Fruit fly (Drosophila melanogaster) whole organism, embryonic: ENCODE measurements around the gene CG5023.
A peak's percentile ranks its signal among the peaks of the same experiment; 100 is the strongest.

ENCODE experiments used
- Blimp-1 ChIP-seq: fragments of 200-800 bp; sonication (Bioruptor generic); optimal IDR thresholded peaks from 3 replicates; lab custom pipeline; 2018; ENCODE audit warnings: missing biosample characterization, missing genetic modification characterization, mild to moderate bottlenecking, moderate library complexity, missing genetic modification reagents
- CG10366 ChIP-seq: fragments of 200-800 bp; sonication (Bioruptor generic); IDR thresholded peaks from 2 replicates; pipeline ENCODE4 v1.3.6; 2022; ENCODE audit warnings: missing biosample characterization, missing genetic modification characterization
- CG10543 ChIP-seq: fragments of 200-800 bp; sonication (Bioruptor generic); optimal IDR thresholded peaks from 3 replicates; lab custom pipeline; 2017; ENCODE audit warnings: missing biosample characterization, mild to moderate bottlenecking, missing genetic modification characterization, moderate library complexity
- CG12104 ChIP-seq: fragments of 200-800 bp; sonication (Bioruptor generic); optimal IDR thresholded peaks from 3 replicates; lab custom pipeline; 2016; ENCODE audit warnings: missing biosample characterization, missing genetic modification characterization
- CG12391 ChIP-seq: fragments of 200-800 bp; sonication (Bioruptor generic); optimal IDR thresholded peaks from 3 replicates; lab custom pipeline; 2018; ENCODE audit warnings: missing biosample characterization, mild to moderate bottlenecking, missing genetic modification characterization, moderate library complexity
- CG14441 ChIP-seq: fragments of 200-800 bp; sonication (Bioruptor generic); IDR thresholded peaks from 2 replicates; pipeline ENCODE4 v1.3.6; 2022; ENCODE audit warnings: missing biosample characterization, missing genetic modification characterization
- CG15601 ChIP-seq: fragments of 200-800 bp; sonication (Bioruptor generic); optimal IDR thresholded peaks from 3 replicates; lab custom pipeline; 2019; ENCODE audit warnings: missing biosample characterization, mild to moderate bottlenecking, missing genetic modification characterization, moderate library complexity
- CG1647 ChIP-seq: fragments of 200-800 bp; sonication (Bioruptor generic); optimal IDR thresholded peaks from 3 replicates; lab custom pipeline; 2016; ENCODE audit warnings: missing biosample characterization, missing genetic modification characterization
- CG17912 ChIP-seq: fragments of 200-800 bp; sonication (Bioruptor generic); optimal IDR thresholded peaks from 2 replicates; lab custom pipeline; 2018; ENCODE audit warnings: missing biosample characterization, mild to moderate bottlenecking, missing genetic modification characterization
- CG2199 ChIP-seq: fragments of 200-800 bp; sonication (Bioruptor generic); IDR thresholded peaks from 3 replicates; pipeline ENCODE4 v1.3.6; 2022; ENCODE audit warnings: missing biosample characterization, missing genetic modification characterization
- CG2889 ChIP-seq: fragments of 200-800 bp; sonication (Bioruptor generic); IDR thresholded peaks from 3 replicates; pipeline ENCODE4 v1.3.6; 2022; ENCODE audit warnings: missing biosample characterization, missing genetic modification characterization
- CG31224 ChIP-seq: fragments of 200-800 bp; sonication (Bioruptor generic); IDR thresholded peaks from 2 replicates; pipeline ENCODE4 v1.3.6; 2022; ENCODE audit warnings: missing biosample characterization, missing genetic modification characterization
- CG32532 ChIP-seq: fragments of 200-800 bp; sonication (Bioruptor generic); IDR thresholded peaks from 2 replicates; pipeline ENCODE4 v1.3.6; 2022; ENCODE audit warnings: missing biosample characterization, missing genetic modification characterization
- CG32772 ChIP-seq: fragments of 200-800 bp; sonication (Bioruptor generic); IDR thresholded peaks from 2 replicates; pipeline ENCODE4 v1.3.6; 2022; ENCODE audit warnings: missing biosample characterization, missing genetic modification characterization
- CG6254 ChIP-seq: fragments of 200-800 bp; sonication (Bioruptor generic); optimal IDR thresholded peaks from 3 replicates; lab custom pipeline; 2017; ENCODE audit warnings: mild to moderate bottlenecking, missing biosample characterization, missing genetic modification reagents, missing genetic modification characterization
- CG8478 ChIP-seq: fragments of >200 bp; optimal IDR thresholded peaks from 2 replicates; lab custom pipeline; 2018
- CG9609 ChIP-seq: fragments of 200-800 bp; sonication (Bioruptor generic); optimal IDR thresholded peaks from 3 replicates; lab custom pipeline; 2016; ENCODE audit warnings: missing biosample characterization, missing genetic modification characterization
- CG9932 ChIP-seq: fragments of 200-800 bp; sonication (Bioruptor generic); IDR thresholded peaks from 2 replicates; pipeline ENCODE4 v1.3.6; 2022; ENCODE audit warnings: missing biosample characterization, missing genetic modification characterization
- D ChIP-seq, 2 experiments: fragments of 200-800 bp in 1 of 2; fragments of >200 bp in 1 of 2; sonication (Bioruptor generic) in 1 of 2; optimal IDR thresholded peaks; 2 replicates in 1 of 2; 3 replicates in 1 of 2; lab custom pipeline; 2017; ENCODE audit warnings: mild to moderate bottlenecking in 1 of 2, missing biosample characterization in 1 of 2, missing genetic modification characterization in 1 of 2, missing genetic modification reagents in 1 of 2
- Doc2 ChIP-seq: fragments of 200-800 bp; sonication (Bioruptor generic); IDR thresholded peaks from 2 replicates; pipeline ENCODE4 v1.3.6; 2022; ENCODE audit warnings: missing biosample characterization, missing genetic modification characterization
- Dp ChIP-seq: fragments of 200-800 bp; sonication (Bioruptor generic); optimal IDR thresholded peaks from 2 replicates; lab custom pipeline; 2018; ENCODE audit warnings: missing biosample characterization, mild to moderate bottlenecking, missing genetic modification characterization, moderate library complexity
- Dref ChIP-seq: fragments of 200-800 bp; sonication (Bioruptor generic); IDR thresholded peaks from 2 replicates; pipeline ENCODE4 v1.3.6; 2022; ENCODE audit warnings: missing biosample characterization, missing genetic modification characterization
- E2f2 ChIP-seq: fragments of 200-800 bp; sonication (Bioruptor generic); IDR thresholded peaks from 2 replicates; pipeline ENCODE4 v1.3.6; 2022; ENCODE audit warnings: missing biosample characterization, missing genetic modification characterization
- Hr78 ChIP-seq, 2 experiments: fragments of 200-800 bp in 1 of 2; fragments of >200 bp in 1 of 2; sonication (Bioruptor generic) in 1 of 2; optimal IDR thresholded peaks; 2 replicates each; lab custom pipeline; 2017 to 2019; ENCODE audit warnings: missing biosample characterization in 2 of 2, missing genetic modification characterization in 2 of 2, mild to moderate bottlenecking in 1 of 2, moderate library complexity in 1 of 2
- Jarid2 ChIP-seq: fragments of 200-800 bp; sonication (Bioruptor generic); optimal IDR thresholded peaks from 3 replicates; lab custom pipeline; 2017; ENCODE audit warnings: mild to moderate bottlenecking, missing biosample characterization, missing genetic modification reagents, missing genetic modification characterization
- Scr ChIP-seq: fragments of 200-800 bp; sonication (Bioruptor generic); IDR thresholded peaks from 2 replicates; pipeline ENCODE4 v1.3.6; 2022; ENCODE audit warnings: missing biosample characterization, missing genetic modification characterization; ENCODE audit not compliant: partially characterized antibody
- Sin3A ChIP-seq: fragments of >200 bp; optimal IDR thresholded peaks from 2 replicates; lab custom pipeline; 2018
- Sox102F ChIP-seq: fragments of 200-800 bp; sonication (Bioruptor generic); optimal IDR thresholded peaks from 2 replicates; lab custom pipeline; 2018; ENCODE audit warnings: missing biosample characterization, mild to moderate bottlenecking, missing genetic modification characterization, moderate library complexity
- Spps ChIP-seq: fragments of 200-800 bp; sonication (Bioruptor generic); optimal IDR thresholded peaks from 2 replicates; lab custom pipeline; 2018; ENCODE audit warnings: missing biosample characterization, mild to moderate bottlenecking, missing genetic modification characterization
- Sry-β ChIP-seq: fragments of 200-800 bp; sonication (Bioruptor generic); optimal IDR thresholded peaks from 2 replicates; lab custom pipeline; 2018; ENCODE audit warnings: missing biosample characterization, mild to moderate bottlenecking, missing genetic modification characterization, moderate library complexity
- Trl ChIP-seq, 3 experiments: fragments of >200 bp in 2 of 3; fragments of 200-800 bp in 1 of 3; sonication (Bioruptor generic) in 1 of 3; optimal IDR thresholded peaks; 2 replicates in 1 of 3; 3 replicates in 2 of 3; lab custom pipeline; 2016 to 2017; ENCODE audit warnings: missing biosample characterization in 1 of 3, missing genetic modification characterization in 1 of 3
- bsh ChIP-seq, 2 experiments: fragments of 200-800 bp; sonication (Bioruptor generic); optimal IDR thresholded peaks; 2 replicates each; lab custom pipeline; 2017 to 2018; ENCODE audit warnings: mild to moderate bottlenecking in 2 of 2, missing biosample characterization in 2 of 2, missing genetic modification characterization in 2 of 2, moderate library complexity in 1 of 2
- cas ChIP-seq: fragments of 200-800 bp; sonication (Bioruptor generic); IDR thresholded peaks from 2 replicates; pipeline ENCODE4 v1.3.6; 2022; ENCODE audit warnings: missing biosample characterization, missing genetic modification characterization
- chif ChIP-seq, 2 experiments: fragments of 200-800 bp; sonication (Bioruptor generic); optimal IDR thresholded peaks; 3 replicates each; lab custom pipeline; 2016; ENCODE audit warnings: missing biosample characterization in 2 of 2, missing genetic modification characterization in 2 of 2
- chn ChIP-seq: fragments of 200-800 bp; sonication (Bioruptor generic); optimal IDR thresholded peaks from 2 replicates; lab custom pipeline; 2016; ENCODE audit warnings: missing biosample characterization, missing genetic modification characterization
- croc ChIP-seq: fragments of 200-800 bp; sonication (Bioruptor generic); conservative IDR thresholded peaks from 3 replicates; pipeline ENCODE4 v1.3.6; 2022; ENCODE audit warnings: missing biosample characterization, missing genetic modification characterization
- crol ChIP-seq: fragments of 200-800 bp; sonication (Bioruptor generic); IDR thresholded peaks from 2 replicates; pipeline ENCODE4 v1.3.6; 2022; ENCODE audit warnings: missing biosample characterization, missing genetic modification characterization
- crp ChIP-seq, 2 experiments: fragments of 200-800 bp; sonication (Bioruptor generic); optimal IDR thresholded peaks; 2 replicates in 1 of 2; 3 replicates in 1 of 2; lab custom pipeline; 2017; ENCODE audit warnings: missing biosample characterization in 2 of 2, missing genetic modification characterization in 2 of 2, mild to moderate bottlenecking in 1 of 2, moderate library complexity in 1 of 2
- cwo ChIP-seq: fragments of 200-800 bp; sonication (Bioruptor generic); optimal IDR thresholded peaks from 3 replicates; lab custom pipeline; 2017; ENCODE audit warnings: missing biosample characterization, missing genetic modification characterization, mild to moderate bottlenecking, moderate library complexity, missing genetic modification reagents
- grau ChIP-seq: fragments of 200-800 bp; optimal IDR thresholded peaks from 3 replicates; lab custom pipeline; 2019; ENCODE audit warnings: missing biosample characterization, mild to moderate bottlenecking, missing genetic modification characterization, moderate library complexity
- h ChIP-seq: fragments of >200 bp; optimal IDR thresholded peaks from 2 replicates; lab custom pipeline; 2017
- jigr1 ChIP-seq: fragments of 200-800 bp; sonication (Bioruptor generic); IDR thresholded peaks from 3 replicates; pipeline ENCODE4 v1.3.6; 2022; ENCODE audit warnings: missing biosample characterization, missing genetic modification characterization
- jing ChIP-seq: fragments of 200-800 bp; sonication (Bioruptor generic); optimal IDR thresholded peaks from 2 replicates; lab custom pipeline; 2018; ENCODE audit warnings: missing biosample characterization, mild to moderate bottlenecking, missing genetic modification characterization
- row ChIP-seq: fragments of 200-800 bp; sonication (Bioruptor generic); IDR thresholded peaks from 3 replicates; pipeline ENCODE4 v1.3.6; 2022; ENCODE audit warnings: missing biosample characterization, missing genetic modification characterization
- sens ChIP-seq: fragments of 200-800 bp; sonication (Bioruptor generic); peaks from one replicate; lab custom pipeline; 2016; ENCODE audit warnings: missing biosample characterization, missing genetic modification characterization
- sna ChIP-seq: fragments of 200-800 bp; sonication (Bioruptor generic); IDR thresholded peaks from 2 replicates; pipeline ENCODE4 v1.3.6; 2022; ENCODE audit warnings: missing biosample characterization, missing genetic modification characterization; ENCODE audit not compliant: partially characterized antibody
- trem ChIP-seq: fragments of 200-800 bp; optimal IDR thresholded peaks from 3 replicates; lab custom pipeline; 2019; ENCODE audit warnings: missing biosample characterization, mild to moderate bottlenecking, missing genetic modification characterization, moderate library complexity
- twi ChIP-seq: fragments of 200-800 bp; optimal IDR thresholded peaks from 2 replicates; lab custom pipeline; 2019; ENCODE audit warnings: missing biosample characterization, mild to moderate bottlenecking, missing genetic modification characterization, moderate library complexity
- unc-4 ChIP-seq: fragments of 200-800 bp; sonication (Bioruptor generic); IDR thresholded peaks from 2 replicates; pipeline ENCODE4 v1.3.6; 2022; ENCODE audit warnings: missing biosample characterization, missing genetic modification characterization; ENCODE audit not compliant: partially characterized antibody
- vvl ChIP-seq: fragments of 200-800 bp; sonication (Bioruptor generic); IDR thresholded peaks from 2 replicates; pipeline ENCODE4 v1.3.6; 2022; ENCODE audit warnings: missing biosample characterization, missing genetic modification characterization
- wdn ChIP-seq: fragments of 200-800 bp; sonication (Bioruptor generic); IDR thresholded peaks from 2 replicates; pipeline ENCODE4 v1.3.6; 2022; ENCODE audit warnings: missing biosample characterization, missing genetic modification characterization

CG5023 gene

DNA sequence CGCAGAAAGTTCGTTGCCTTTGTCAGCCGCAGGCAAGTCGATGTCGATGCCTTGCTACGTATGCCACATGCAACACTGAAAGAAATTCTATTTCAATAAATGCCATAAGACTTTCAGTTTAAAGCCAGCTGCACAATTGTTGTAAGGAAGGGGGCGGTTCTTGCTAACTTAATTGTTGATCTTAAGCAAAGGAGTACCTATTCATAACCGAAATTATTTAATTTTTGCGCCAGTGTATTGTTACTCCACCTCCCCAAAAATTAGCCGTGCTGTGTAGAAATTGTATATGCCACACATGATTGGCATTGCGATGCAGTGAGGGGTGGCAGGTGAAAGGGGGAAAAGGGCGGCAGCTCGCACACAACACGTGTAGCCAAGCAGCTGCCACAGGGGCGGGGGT is 15.8 kb downstream of the CG5023 start (continued):
- TF ChIP-seq CG6254 (GFP tag; lab: Kevin White, UChicago) (no peak), jigr1 (GFP tag; lab: Robert Waterston, UW) (0 out of 3 replicates have a peak, but pooled peaks have one; percentile 14), Scr (GFP tag; lab: Robert Waterston, UW) (no peak), Blimp-1 (GFP tag; lab: Kevin White, UChicago) (no peak), bsh (GFP tag; optimal IDR thresholded peaks at IDR 0.05; lab: Kevin White, UChicago) (no peak), croc (GFP tag; lab: Robert Waterston, UW) (no peak), Sox102F (GFP tag; lab: Kevin White, UChicago) (peak; percentile 11), CG32772 (GFP tag; lab: Robert Waterston, UW) (no peak), Dref (no peak), trem (no peak), sna (GFP tag; lab: Robert Waterston, UW) (no peak), Spps (tag; lab: Kevin White, UChicago) (no peak), CG2199 (no peak), CG10543 (GFP tag; lab: Kevin White, UChicago) (no peak), Trl (optimal IDR thresholded peaks at IDR 0.05; lab: Kevin White, UChicago) (no peak), Trl (GFP tag; optimal IDR thresholded peaks at IDR 0.05; lab: Kevin White, UChicago) (no peak), Doc2 (no peak), CG14441 (peak; percentile 33; the same call in 1 of the 2 replicates), CG10366 (GFP tag; lab: Robert Waterston, UW) (peak; percentile 34; the same call in 1 of the 2 replicates), cas (GFP tag; lab: Robert Waterston, UW) (no peak), row (GFP tag; lab: Robert Waterston, UW) (no peak; the same call in 2 of the 3 replicates), CG32532 (GFP tag; lab: Robert Waterston, UW) (0 out of 2 replicates have a peak, but pooled peaks have one; percentile 7), Dp (no peak), D (optimal IDR thresholded peaks at IDR 0.05; lab: Kevin White, UChicago) (no peak), D (GFP tag; optimal IDR thresholded peaks at IDR 0.05; lab: Kevin White, UChicago) (no peak), CG2889 (no peak), h (lab: Kevin White, UChicago) (no peak), wdn (GFP tag; lab: Robert Waterston, UW) (no peak), Jarid2 (GFP tag; lab: Kevin White, UChicago) (no peak), chn (GFP tag; lab: Kevin White, UChicago) (no peak), Sry-β (GFP tag; lab: Kevin White, UChicago) (no peak), CG1647 (GFP tag; lab: Kevin White, UChicago) (no peak), vvl (GFP tag; lab: Robert Waterston, UW) (no peak; the same call in 1 of the 2 replicates), E2f2 (no peak), cwo (peak; percentile 19), CG17912 (GFP tag; lab: Kevin White, UChicago) (no peak), CG9609 (GFP tag; lab: Kevin White, UChicago) (no peak), unc-4 (no peak), crol (GFP tag; lab: Robert Waterston, UW) (no peak), Sin3A (lab: Kevin White, UChicago) (no peak), CG9932 (GFP tag; lab: Robert Waterston, UW) (0 out of 2 replicates have a peak, but pooled peaks have one; percentile 32), CG12104 (GFP tag; lab: Kevin White, UChicago) (no peak), CG8478 (lab: Kevin White, UChicago) (no peak), CG12391 (tag; lab: Kevin White, UChicago) (no peak), chif (GFP tag; optimal IDR thresholded peaks at IDR 0.05; lab: Kevin White, UChicago) (no peak), twi (tag; lab: Kevin White, UChicago) (no peak), grau (tag; lab: Kevin White, UChicago) (no peak), sens (GFP tag; lab: Kevin White, UChicago) (peak; percentile 6), jing (GFP tag; lab: Kevin White, UChicago) (no peak), Hr78 (GFP tag; optimal IDR thresholded peaks at IDR 0.05; lab: Kevin White, UChicago) (no peak), crp (GFP tag; optimal IDR thresholded peaks at IDR 0.05; lab: Kevin White, UChicago) (no peak), CG15601 (tag; lab: Kevin White, UChicago) (no peak), CG31224 (GFP tag; lab: Robert Waterston, UW) (no peak)
